Worm (Caenorhabditis elegans): ENCODE measurements around the gene Y73C8B.5.

DNA sequence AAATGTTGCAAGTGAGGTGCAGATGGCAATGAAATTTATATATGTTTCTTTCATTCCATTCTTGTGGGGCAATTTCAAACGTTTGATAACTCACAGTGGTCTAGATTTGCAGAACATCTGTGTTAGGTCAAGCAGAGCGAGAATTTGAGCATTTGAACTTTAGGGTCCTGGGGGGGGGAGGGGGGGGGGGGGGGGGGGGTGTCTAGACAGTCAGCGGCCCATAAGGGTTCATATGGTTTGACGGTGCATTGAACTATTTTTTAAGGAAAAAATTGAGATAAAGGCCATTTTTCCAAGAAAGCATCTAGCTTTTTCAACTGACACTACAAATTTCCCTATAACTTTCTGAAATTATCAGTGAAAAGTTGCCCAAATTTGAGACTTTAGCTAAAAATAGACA is 11.2 kb upstream of the Y73C8B.5 start:
- TF ChIP-seq ceh-13 (GFP tag; optimal IDR thresholded peaks at IDR 0.05) (no peak), tbx-37 (GFP tag; conservative IDR thresholded peaks at IDR 0.05) (no peak), ama-1 (optimal IDR thresholded peaks at IDR 0.05) (no peak), flt-1 (GFP tag; IDR thresholded peaks at IDR 0.05) (no peak), B0310.2 (tag; optimal IDR thresholded peaks at IDR 0.05) (no peak), aly-1 (tag; optimal IDR thresholded peaks at IDR 0.05) (no peak), hmg-4 (GFP tag; optimal IDR thresholded peaks at IDR 0.05) (no peak), sea-1 (GFP tag; conservative IDR thresholded peaks at IDR 0.05) (no peak), tbx-11 (GFP tag; IDR thresholded peaks at IDR 0.05) (no peak), F13C5.2 (tag; optimal IDR thresholded peaks at IDR 0.05) (no peak), pes-1 (GFP tag; IDR thresholded peaks at IDR 0.05) (no peak), ceh-36 (tag; optimal IDR thresholded peaks at IDR 0.05) (no peak), hmbx-1 (tag; optimal IDR thresholded peaks at IDR 0.05) (no peak), ets-7 (tag; optimal IDR thresholded peaks at IDR 0.05) (no peak)
